Fruit fly (Drosophila melanogaster) whole organism, embryonic: ENCODE measurements around the gene Gyc88E.

Experiments used
- Bgb ChIP-seq: fragments of 200-800 bp; sonication (Bioruptor generic); IDR thresholded peaks from 2 replicates; pipeline ENCODE4 v1.3.6; 2022; ENCODE audit warnings: missing biosample characterization, missing genetic modification characterization; ENCODE audit not compliant: partially characterized antibody
- Blimp-1 ChIP-seq: fragments of 200-800 bp; sonication (Bioruptor generic); optimal IDR thresholded peaks from 3 replicates; lab custom pipeline; 2018; ENCODE audit warnings: missing biosample characterization, missing genetic modification characterization, mild to moderate bottlenecking, moderate library complexity, missing genetic modification reagents
- CG10267 ChIP-seq: fragments of 200-800 bp; sonication (Bioruptor generic); optimal IDR thresholded peaks from 2 replicates; lab custom pipeline; 2018; ENCODE audit warnings: missing biosample characterization, mild to moderate bottlenecking, missing genetic modification characterization, moderate library complexity
- CG10274 ChIP-seq: fragments of 200-800 bp; sonication (Bioruptor generic); optimal IDR thresholded peaks from 3 replicates; lab custom pipeline; 2017; ENCODE audit warnings: missing biosample characterization, mild to moderate bottlenecking, missing genetic modification characterization
- CG11093 ChIP-seq: fragments of 200-800 bp; sonication (Bioruptor generic); IDR thresholded peaks from 3 replicates; pipeline ENCODE4 v1.3.6; 2022; ENCODE audit warnings: missing biosample characterization, missing genetic modification characterization
- CG14710 ChIP-seq: fragments of 200-800 bp; sonication (Bioruptor generic); optimal IDR thresholded peaks from 3 replicates; lab custom pipeline; 2019; ENCODE audit warnings: missing biosample characterization, mild to moderate bottlenecking, missing genetic modification characterization, moderate library complexity
- CG15514 ChIP-seq: fragments of 200-800 bp; sonication (Bioruptor generic); optimal IDR thresholded peaks from 3 replicates; lab custom pipeline; 2017; ENCODE audit warnings: missing biosample characterization, missing genetic modification characterization, mild to moderate bottlenecking, moderate library complexity, missing genetic modification reagents
- CG17802 ChIP-seq: fragments of 200-800 bp; sonication (Bioruptor generic); optimal IDR thresholded peaks from 2 replicates; lab custom pipeline; 2018; ENCODE audit warnings: missing biosample characterization, mild to moderate bottlenecking, missing genetic modification characterization, moderate library complexity
- CG2116 ChIP-seq: fragments of 200-800 bp; sonication (Bioruptor generic); optimal IDR thresholded peaks from 3 replicates; lab custom pipeline; 2018; ENCODE audit warnings: missing biosample characterization, mild to moderate bottlenecking, missing genetic modification characterization
- CG31388 ChIP-seq: fragments of 200-800 bp; sonication (Bioruptor generic); optimal IDR thresholded peaks from 2 replicates; lab custom pipeline; 2016; ENCODE audit warnings: missing biosample characterization, missing genetic modification characterization
- CG34422 ChIP-seq: fragments of 200-800 bp; sonication (Bioruptor generic); IDR thresholded peaks from 3 replicates; pipeline ENCODE4 v1.3.6; 2022; ENCODE audit warnings: missing biosample characterization, missing genetic modification characterization
- CG3847 ChIP-seq: fragments of 200-800 bp; sonication (Bioruptor generic); IDR thresholded peaks from 2 replicates; pipeline ENCODE4 v1.3.6; 2022; ENCODE audit warnings: missing biosample characterization, missing genetic modification characterization
- CG4424 ChIP-seq: fragments of 200-800 bp; sonication (Bioruptor generic); optimal IDR thresholded peaks from 3 replicates; lab custom pipeline; 2016; ENCODE audit warnings: missing biosample characterization, missing genetic modification characterization
- CG4617 ChIP-seq: fragments of 200-800 bp; sonication (Bioruptor generic); optimal IDR thresholded peaks from 3 replicates; lab custom pipeline; 2016; ENCODE audit warnings: missing biosample characterization, missing genetic modification characterization, borderline replicate concordance
- CG4820 ChIP-seq: fragments of 200-800 bp; sonication (Bioruptor generic); optimal IDR thresholded peaks from 3 replicates; lab custom pipeline; 2016; ENCODE audit warnings: missing biosample characterization, missing genetic modification characterization
- CG4854 ChIP-seq: fragments of 200-800 bp; sonication (Bioruptor generic); optimal IDR thresholded peaks from 2 replicates; lab custom pipeline; 2016; ENCODE audit warnings: missing biosample characterization, missing genetic modification characterization, inconsistent platforms
- CG7745 ChIP-seq: fragments of 200-800 bp; sonication (Bioruptor generic); optimal IDR thresholded peaks from 2 replicates; lab custom pipeline; 2018; ENCODE audit warnings: missing biosample characterization, mild to moderate bottlenecking, missing genetic modification characterization, moderate library complexity
- CG8944 ChIP-seq: fragments of 200-800 bp; sonication (Bioruptor generic); optimal IDR thresholded peaks from 3 replicates; lab custom pipeline; 2016; ENCODE audit warnings: missing biosample characterization, missing genetic modification characterization
- D19A ChIP-seq: fragments of 200-800 bp; optimal IDR thresholded peaks from 3 replicates; lab custom pipeline; 2019; ENCODE audit warnings: missing biosample characterization, mild to moderate bottlenecking, missing genetic modification characterization, moderate library complexity
- Dref ChIP-seq: fragments of 200-800 bp; sonication (Bioruptor generic); IDR thresholded peaks from 2 replicates; pipeline ENCODE4 v1.3.6; 2022; ENCODE audit warnings: missing biosample characterization, missing genetic modification characterization
- Elba2 ChIP-seq: fragments of 200-800 bp; sonication (Bioruptor generic); optimal IDR thresholded peaks from 3 replicates; lab custom pipeline; 2016; ENCODE audit warnings: missing biosample characterization, missing genetic modification characterization
- Ets97D ChIP-seq: fragments of 200-800 bp; sonication (Bioruptor generic); optimal IDR thresholded peaks from 3 replicates; lab custom pipeline; 2016; ENCODE audit warnings: missing biosample characterization, missing genetic modification characterization
- Hey ChIP-seq: fragments of 200-800 bp; sonication (Bioruptor generic); optimal IDR thresholded peaks from 3 replicates; lab custom pipeline; 2018; ENCODE audit warnings: missing biosample characterization, mild to moderate bottlenecking, missing genetic modification characterization
- MBD-R2 ChIP-seq: fragments of 200-800 bp; sonication (Bioruptor generic); IDR thresholded peaks from 2 replicates; pipeline ENCODE4 v1.3.6; 2022; ENCODE audit warnings: missing biosample characterization, missing genetic modification characterization
- MESR4 ChIP-seq: fragments of 200-800 bp; sonication (Bioruptor generic); optimal IDR thresholded peaks from 2 replicates; lab custom pipeline; 2018; ENCODE audit warnings: missing biosample characterization, mild to moderate bottlenecking, missing genetic modification characterization, moderate library complexity
- Oaz ChIP-seq: fragments of 200-800 bp; sonication (Bioruptor generic); IDR thresholded peaks from 2 replicates; pipeline ENCODE4 v1.3.6; 2022; ENCODE audit warnings: missing biosample characterization, missing genetic modification characterization
- Scr ChIP-seq: fragments of 200-800 bp; sonication (Bioruptor generic); IDR thresholded peaks from 2 replicates; pipeline ENCODE4 v1.3.6; 2022; ENCODE audit warnings: missing biosample characterization, missing genetic modification characterization; ENCODE audit not compliant: partially characterized antibody
- TFAM ChIP-seq: fragments of 200-800 bp; sonication (Bioruptor generic); optimal IDR thresholded peaks from 2 replicates; lab custom pipeline; 2017; ENCODE audit warnings: missing biosample characterization, missing genetic modification characterization, inconsistent platforms
- aop ChIP-seq: fragments of 200-800 bp; sonication (Bioruptor generic); IDR thresholded peaks from 2 replicates; pipeline ENCODE4 v1.3.6; 2022; ENCODE audit warnings: missing biosample characterization, missing genetic modification characterization
- ato ChIP-seq: fragments of 200-800 bp; sonication (Bioruptor generic); IDR thresholded peaks from 2 replicates; pipeline ENCODE4 v1.3.6; 2022; ENCODE audit warnings: missing biosample characterization, missing genetic modification characterization; ENCODE audit not compliant: partially characterized antibody
- caup ChIP-seq: fragments of 200-800 bp; sonication (Bioruptor generic); optimal IDR thresholded peaks from 3 replicates; lab custom pipeline; 2017; ENCODE audit warnings: missing biosample characterization, mild to moderate bottlenecking, missing genetic modification characterization, moderate library complexity; ENCODE audit not compliant: severe bottlenecking
- dati ChIP-seq: fragments of 200-800 bp; sonication (Bioruptor generic); IDR thresholded peaks from 2 replicates; pipeline ENCODE4 v1.3.6; 2022; ENCODE audit warnings: missing biosample characterization, missing genetic modification characterization
- dimm ChIP-seq: fragments of 200-800 bp; sonication (Bioruptor generic); IDR thresholded peaks from 2 replicates; pipeline ENCODE4 v1.3.6; 2022; ENCODE audit warnings: missing biosample characterization, missing genetic modification characterization
- emc ChIP-seq: fragments of 200-800 bp; sonication (Bioruptor generic); optimal IDR thresholded peaks from 2 replicates; lab custom pipeline; 2016; ENCODE audit warnings: missing biosample characterization, missing genetic modification characterization
- eyg ChIP-seq: fragments of 200-800 bp; sonication (Bioruptor generic); optimal IDR thresholded peaks from 3 replicates; lab custom pipeline; 2016; ENCODE audit warnings: missing biosample characterization, missing genetic modification characterization
- gfzf ChIP-seq: fragments of 200-800 bp; sonication (Bioruptor generic); optimal IDR thresholded peaks from 2 replicates; lab custom pipeline; 2016; ENCODE audit warnings: missing biosample characterization, mild to moderate bottlenecking, missing genetic modification characterization, moderate library complexity
- ham ChIP-seq: fragments of 200-800 bp; sonication (Bioruptor generic); IDR thresholded peaks from 2 replicates; pipeline ENCODE4 v1.3.6; 2022; ENCODE audit warnings: missing biosample characterization, missing genetic modification characterization
- her ChIP-seq: fragments of 200-800 bp; sonication (Bioruptor generic); optimal IDR thresholded peaks from 2 replicates; lab custom pipeline; 2016; ENCODE audit warnings: missing biosample characterization, missing genetic modification characterization
- lab ChIP-seq: fragments of 200-800 bp; sonication (Bioruptor generic); optimal IDR thresholded peaks from 3 replicates; lab custom pipeline; 2017; ENCODE audit warnings: missing biosample characterization, missing genetic modification characterization, mild to moderate bottlenecking, moderate library complexity, missing genetic modification reagents
- lbe ChIP-seq: fragments of 200-800 bp; sonication (Bioruptor generic); optimal IDR thresholded peaks from 2 replicates; lab custom pipeline; 2016; ENCODE audit warnings: missing biosample characterization, mild to moderate bottlenecking, missing genetic modification characterization
- lola ChIP-seq, 3 experiments: fragments of >200 bp in 2 of 3; fragments of 200-800 bp in 1 of 3; sonication (Bioruptor generic) in 1 of 3; optimal IDR thresholded peaks; 2 replicates each; lab custom pipeline; 2017 to 2019; ENCODE audit warnings: missing biosample characterization in 3 of 3, missing genetic modification characterization in 3 of 3, mild to moderate bottlenecking in 1 of 3, moderate library complexity in 1 of 3
- mirr ChIP-seq: fragments of 200-800 bp; sonication (Bioruptor generic); optimal IDR thresholded peaks from 3 replicates; lab custom pipeline; 2018; ENCODE audit warnings: missing biosample characterization, mild to moderate bottlenecking, missing genetic modification characterization
- ranshi ChIP-seq: fragments of 200-800 bp; sonication (Bioruptor generic); IDR thresholded peaks from 2 replicates; pipeline ENCODE4 v1.3.6; 2022; ENCODE audit warnings: missing biosample characterization, missing genetic modification characterization
- repo ChIP-seq: fragments of 200-800 bp; sonication (Bioruptor generic); optimal IDR thresholded peaks from 2 replicates; lab custom pipeline; 2016; ENCODE audit warnings: missing biosample characterization, missing genetic modification characterization
- ro ChIP-seq: fragments of 200-800 bp; sonication (Bioruptor generic); IDR thresholded peaks from 2 replicates; pipeline ENCODE4 v1.3.6; 2022; ENCODE audit warnings: missing biosample characterization, missing genetic modification characterization
- scrt ChIP-seq: fragments of 200-800 bp; sonication (Bioruptor generic); optimal IDR thresholded peaks from 2 replicates; lab custom pipeline; 2018; ENCODE audit warnings: missing biosample characterization, mild to moderate bottlenecking, missing genetic modification characterization, moderate library complexity
- stc ChIP-seq: fragments of 200-800 bp; sonication (Bioruptor generic); IDR thresholded peaks from 2 replicates; pipeline ENCODE4 v1.3.6; 2022; ENCODE audit warnings: missing biosample characterization, missing genetic modification characterization
- twi ChIP-seq: fragments of 200-800 bp; optimal IDR thresholded peaks from 2 replicates; lab custom pipeline; 2019; ENCODE audit warnings: missing biosample characterization, mild to moderate bottlenecking, missing genetic modification characterization, moderate library complexity
- wdn ChIP-seq: fragments of 200-800 bp; sonication (Bioruptor generic); IDR thresholded peaks from 2 replicates; pipeline ENCODE4 v1.3.6; 2022; ENCODE audit warnings: missing biosample characterization, missing genetic modification characterization

Gene Gyc88E

dm6 chr3R:15218824-15219576 lies 68.8 kb downstream of the Gyc88E start, which contains the start of the genes SIDL and CG12241 (continued):
- TF ChIP-seq eyg: peak; percentile 51
- peak; percentile 42 for TF ChIP-seq CG17802
- TF ChIP-seq TFAM (GFP tag; lab: Kevin White, UChicago): no peak
- TF ChIP-seq mirr: peak; percentile 9
- peak; percentile 73 for TF ChIP-seq CG4854 (GFP tag; lab: Kevin White, UChicago)
- TF ChIP-seq lab (GFP tag; lab: Kevin White, UChicago): no peak
- peak; percentile 82 for TF ChIP-seq ro (GFP tag; lab: Robert Waterston, UW)
- TF ChIP-seq Blimp-1 (GFP tag; lab: Kevin White, UChicago): peak; percentile 18
- no peak for TF ChIP-seq dimm (GFP tag; lab: Robert Waterston, UW)
- no peak for TF ChIP-seq Bgb
- peak; percentile 73 for TF ChIP-seq CG14710 (tag; lab: Kevin White, UChicago)
- peak; percentile 67 for TF ChIP-seq CG4820 (GFP tag; lab: Kevin White, UChicago)
- peak; percentile 79 for TF ChIP-seq CG4424 (GFP tag; lab: Kevin White, UChicago)
- TF ChIP-seq emc (GFP tag; lab: Kevin White, UChicago): peak; percentile 48
- no peak for TF ChIP-seq CG7745 (tag; lab: Kevin White, UChicago)
- peak; percentile 72 for TF ChIP-seq dati (GFP tag; lab: Robert Waterston, UW)
- peak; percentile 62 for TF ChIP-seq CG31388
- TF ChIP-seq ham: no peak
- TF ChIP-seq lbe (GFP tag; lab: Kevin White, UChicago): peak; percentile 79
- TF ChIP-seq CG15514 (GFP tag; lab: Kevin White, UChicago): peak; percentile 85
- peak; percentile 91 for TF ChIP-seq CG11093 (GFP tag; lab: Robert Waterston, UW)
- no peak for TF ChIP-seq aop (GFP tag; lab: Robert Waterston, UW)
- TF ChIP-seq ato (GFP tag; lab: Robert Waterston, UW): no peak
- TF ChIP-seq D19A (tag; lab: Kevin White, UChicago): no peak
- TF ChIP-seq Hey (tag; lab: Kevin White, UChicago): no peak

dm6 chr3R:15222973-15223372 lies 72.8 kb downstream of the Gyc88E start, which contains the start of gene Polr2G:
Polr2G (minus strand) TSS chr3R:15223180.
- no peak for TF ChIP-seq lola (GFP tag; optimal IDR thresholded peaks at IDR 0.05; lab: Kevin White, UChicago)
- peak; percentile 61 for TF ChIP-seq MESR4
- peak; percentile 4 for TF ChIP-seq Ets97D (GFP tag; lab: Kevin White, UChicago)
- no peak for TF ChIP-seq scrt (GFP tag; lab: Kevin White, UChicago)
- no peak for TF ChIP-seq CG3847
- no peak for TF ChIP-seq CG8944 (GFP tag; lab: Kevin White, UChicago)
- TF ChIP-seq CG4617 (GFP tag; lab: Kevin White, UChicago): peak; percentile 50
- TF ChIP-seq her (GFP tag; lab: Kevin White, UChicago): no peak
- no peak for TF ChIP-seq twi (tag; lab: Kevin White, UChicago)
- no peak for TF ChIP-seq Oaz (GFP tag; lab: Robert Waterston, UW)
- no peak for TF ChIP-seq caup (GFP tag; lab: Kevin White, UChicago)
- TF ChIP-seq wdn (GFP tag; lab: Robert Waterston, UW): no peak
- peak; percentile 70 for TF ChIP-seq MBD-R2
- peak; percentile 63 for TF ChIP-seq gfzf (GFP tag; lab: Kevin White, UChicago)
- no peak for TF ChIP-seq Elba2 (GFP tag; lab: Kevin White, UChicago)
- TF ChIP-seq CG10274 (GFP tag; lab: Kevin White, UChicago): no peak
- no peak for TF ChIP-seq Dref (GFP tag; lab: Robert Waterston, UW)
- TF ChIP-seq CG34422 (GFP tag; lab: Robert Waterston, UW): peak; percentile 13; the same call in 1 of the 3 replicates
- TF ChIP-seq Scr (GFP tag; lab: Robert Waterston, UW): peak; percentile 15; the same call in 1 of the 2 replicates
- no peak for TF ChIP-seq lab (GFP tag; lab: Kevin White, UChicago)
- no peak for TF ChIP-seq stc (GFP tag; lab: Robert Waterston, UW)
- TF ChIP-seq repo (GFP tag; lab: Kevin White, UChicago): no peak
- peak; percentile 10 for TF ChIP-seq CG10267 (tag; lab: Kevin White, UChicago)
- no peak for TF ChIP-seq ranshi (GFP tag; lab: Robert Waterston, UW)
- peak; percentile 19 for TF ChIP-seq CG2116 (GFP tag; lab: Kevin White, UChicago)
